Worm (Caenorhabditis elegans): Measurements from ENCODE around the gene F35A5.5.

DNA sequence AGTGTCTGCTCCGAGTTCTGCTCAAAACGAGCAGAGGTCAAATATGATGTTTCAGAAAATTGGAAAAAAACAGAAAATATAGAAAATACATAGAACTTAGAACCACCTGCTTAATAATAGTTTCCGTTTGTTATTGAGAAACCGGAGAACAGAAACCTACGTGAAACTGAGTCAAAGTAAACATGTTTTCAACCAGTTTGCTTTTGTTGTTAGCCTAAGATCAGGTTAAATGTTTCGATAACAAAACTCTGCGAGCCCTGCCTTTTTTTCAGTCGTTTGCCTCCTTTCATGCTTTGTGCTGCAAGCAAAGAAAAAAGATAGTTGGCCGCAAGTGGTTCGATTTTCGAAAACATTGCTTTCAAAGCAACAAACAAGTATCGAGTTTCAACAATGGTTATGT is 35.3 kb upstream of the F35A5.5 start:
- no peak for TF ChIP-seq blmp-1 (tag; optimal IDR thresholded peaks at IDR 0.05; ENCODE audit: insufficient read depth)
- TF ChIP-seq unc-55 (GFP tag; optimal IDR thresholded peaks at IDR 0.05): no peak
